Fruit fly (Drosophila melanogaster): Measurements from ENCODE around the gene CG10154.
A peak's percentile ranks its signal among the peaks of the same experiment; 100 is the strongest.

CG10154 gene

dm6 chr3L:13479609-13480240 is 42.8 kb upstream of the CG10154 start (continued):
- TF ChIP-seq CG6254 (GFP tag; optimal IDR thresholded peaks at IDR 0.05) (peak; percentile 17), CG1233 (GFP tag; optimal IDR thresholded peaks at IDR 0.05) (peak; percentile 13), CTCF (GFP tag; optimal IDR thresholded peaks at IDR 0.05) (no peak), aop (GFP tag; IDR thresholded peaks at IDR 0.05) (no peak), CG9817 (tag; optimal IDR thresholded peaks at IDR 0.05) (peak; percentile 54), CG6854 (GFP tag; optimal IDR thresholded peaks at IDR 0.05) (peak; percentile 64), CkIIα-i1 (GFP tag; IDR thresholded peaks at IDR 0.05) (no peak), CG3995 (GFP tag; optimal IDR thresholded peaks at IDR 0.05) (peak; percentile 0), exex (tag; optimal IDR thresholded peaks at IDR 0.05) (peak; percentile 43), YL-1 (GFP tag; optimal IDR thresholded peaks at IDR 0.05) (no peak), lab (GFP tag; optimal IDR thresholded peaks at IDR 0.05) (peak; percentile 78), CG9727 (GFP tag; optimal IDR thresholded peaks at IDR 0.05) (peak; percentile 62), Atf-2 (GFP tag; optimal IDR thresholded peaks at IDR 0.05) (no peak), Hmr (GFP tag; optimal IDR thresholded peaks at IDR 0.05) (peak; percentile 56), psq (GFP tag; optimal IDR thresholded peaks at IDR 0.05) (peak; percentile 5), sens (GFP tag) (peak; percentile 88), tio (GFP tag; optimal IDR thresholded peaks at IDR 0.05) (no peak), ab (GFP tag; optimal IDR thresholded peaks at IDR 0.05) (no peak), h (optimal IDR thresholded peaks at IDR 0.05) (no peak), BEAF-32 (GFP tag; optimal IDR thresholded peaks at IDR 0.05) (no peak), CG10979 (tag; optimal IDR thresholded peaks at IDR 0.05) (no peak), CG17568 (GFP tag; optimal IDR thresholded peaks at IDR 0.05) (no peak), CG8089 (GFP tag; optimal IDR thresholded peaks at IDR 0.05) (no peak), odd (GFP tag; optimal IDR thresholded peaks at IDR 0.05) (peak; percentile 21), dati (GFP tag; IDR thresholded peaks at IDR 0.05) (no peak), eyg (GFP tag; optimal IDR thresholded peaks at IDR 0.05) (no peak), Spps (tag; optimal IDR thresholded peaks at IDR 0.05) (no peak), croc (GFP tag; conservative IDR thresholded peaks at IDR 0.05) (no peak), CG8388 (GFP tag; optimal IDR thresholded peaks at IDR 0.05) (no peak), CG3838 (GFP tag; optimal IDR thresholded peaks at IDR 0.05) (no peak), D19B (GFP tag; optimal IDR thresholded peaks at IDR 0.05) (peak; percentile 49), Awh (GFP tag; IDR thresholded peaks at IDR 0.05) (0 out of 2 replicates have a peak, but pooled peaks have one; percentile 13), CG10565 (GFP tag; optimal IDR thresholded peaks at IDR 0.05) (no peak), BtbVII (GFP tag; optimal IDR thresholded peaks at IDR 0.05) (peak; percentile 69), Dll (GFP tag; IDR thresholded peaks at IDR 0.05; ENCODE audit: partially characterized antibody) (no peak), bigmax (GFP tag; optimal IDR thresholded peaks at IDR 0.05) (no peak), cas (GFP tag; IDR thresholded peaks at IDR 0.05) (no peak), CG7745 (tag; optimal IDR thresholded peaks at IDR 0.05) (no peak), CG10366 (GFP tag; IDR thresholded peaks at IDR 0.05) (0 out of 2 replicates have a peak, but pooled peaks have one; percentile 26), sisA (GFP tag; IDR thresholded peaks at IDR 0.05) (peak; percentile 39), Poxn (GFP tag; IDR thresholded peaks at IDR 0.05) (no peak), CG8359 (GFP tag; optimal IDR thresholded peaks at IDR 0.05; ENCODE audit: borderline replicate concordance) (no peak), CG14667 (GFP tag; IDR thresholded peaks at IDR 0.05) (no peak), esg (GFP tag; conservative IDR thresholded peaks at IDR 0.05) (peak; percentile 34), E2f2 (GFP tag; IDR thresholded peaks at IDR 0.05) (peak; percentile 20; the same call in 1 of the 2 replicates), PHDP (tag; optimal IDR thresholded peaks at IDR 0.05) (peak; percentile 44), dimm (GFP tag; IDR thresholded peaks at IDR 0.05) (no peak), CG12155 (GFP tag; optimal IDR thresholded peaks at IDR 0.05) (peak; percentile 37), Side (GFP tag; optimal IDR thresholded peaks at IDR 0.05) (no peak), crol (GFP tag; IDR thresholded peaks at IDR 0.05) (no peak), CG13775 (GFP tag; optimal IDR thresholded peaks at IDR 0.05) (peak; percentile 43)
